Fruit fly (Drosophila melanogaster) whole organism, adult: ENCODE results near the gene Acsx1R.

Source experiments
- CG11617 ChIP-seq: fragments of 200-800 bp; sonication (Bioruptor generic); optimal IDR thresholded peaks from 2 replicates; lab custom pipeline; 2017; ENCODE audit warnings: mild to moderate bottlenecking, missing biosample characterization, missing genetic modification reagents, missing genetic modification characterization
- CG14711 ChIP-seq: fragments of 200-800 bp; sonication (Bioruptor generic); optimal IDR thresholded peaks from 2 replicates; lab custom pipeline; 2018; ENCODE audit warnings: missing biosample characterization, mild to moderate bottlenecking, missing genetic modification characterization, moderate library complexity
- CG33017 ChIP-seq: fragments of 200-800 bp; sonication (Bioruptor generic); optimal IDR thresholded peaks from 2 replicates; lab custom pipeline; 2018; ENCODE audit warnings: missing biosample characterization, mild to moderate bottlenecking, missing genetic modification characterization, moderate library complexity
- CG7045 ChIP-seq: fragments of 200-800 bp; sonication (Bioruptor generic); optimal IDR thresholded peaks from 2 replicates; lab custom pipeline; 2017; ENCODE audit warnings: missing biosample characterization, mild to moderate bottlenecking, missing genetic modification characterization
- Hr96 ChIP-seq: fragments of 200-800 bp; sonication (Bioruptor generic); optimal IDR thresholded peaks from 2 replicates; lab custom pipeline; 2016; ENCODE audit warnings: missing biosample characterization, missing genetic modification characterization
- cnc ChIP-seq, 2 experiments: fragments of >200 bp; optimal IDR thresholded peaks; 2 replicates each; lab custom pipeline; 2017
- ovo ChIP-seq: fragments of 200-800 bp; sonication (Bioruptor generic); optimal IDR thresholded peaks from 2 replicates; lab custom pipeline; 2016; ENCODE audit warnings: missing biosample characterization, missing genetic modification characterization
- tj ChIP-seq: fragments of 200-800 bp; sonication (Bioruptor generic); optimal IDR thresholded peaks from 3 replicates; lab custom pipeline; 2017; ENCODE audit warnings: missing biosample characterization, mild to moderate bottlenecking, missing genetic modification characterization, moderate library complexity

The Acsx1R gene

DNA sequence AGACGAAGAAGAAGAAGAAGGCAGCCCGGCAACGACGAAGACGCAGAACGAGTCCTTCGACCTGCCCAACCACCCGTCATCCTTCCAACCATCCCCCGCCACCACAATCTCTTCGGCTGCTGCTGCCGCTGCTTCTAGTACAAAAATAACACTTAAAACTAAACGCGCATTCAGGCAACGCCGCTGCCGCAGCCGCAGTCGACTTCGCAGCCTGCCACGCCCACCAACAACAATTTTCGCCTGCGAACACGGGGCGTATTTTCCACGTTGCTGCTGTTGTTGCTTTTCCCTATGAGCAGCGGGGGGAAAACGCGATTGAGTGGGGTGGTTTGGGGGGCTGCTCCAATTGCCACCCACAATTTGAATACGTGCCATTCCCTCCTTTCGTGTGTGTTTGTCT lies 49.3 kb downstream of the Acsx1R start:
- TF ChIP-seq ovo (GFP tag; lab: Kevin White, UChicago) = no peak
- no peak for TF ChIP-seq CG11617 (GFP tag; lab: Kevin White, UChicago)
- TF ChIP-seq CG14711 (tag; lab: Kevin White, UChicago) = no peak

dm6 chr3R:19725584-19725983 lies 51.5 kb downstream of the Acsx1R start:
- TF ChIP-seq CG33017 (tag; lab: Kevin White, UChicago) (no peak), Hr96 (GFP tag; lab: Kevin White, UChicago) (no peak), tj (GFP tag; lab: Kevin White, UChicago) (no peak), CG7045 (no peak), cnc (optimal IDR thresholded peaks at IDR 0.05; lab: Kevin White, UChicago) (no peak), ovo (GFP tag; lab: Kevin White, UChicago) (no peak)
